Worm (Caenorhabditis elegans) whole organism, midembryonic: Measurements from ENCODE around the gene oac-6.

Source experiments
- T22C8.4 ChIP-seq: fragments of 200-800 bp; sonication (Bioruptor generic); IDR thresholded peaks from 2 replicates; pipeline ENCODE4 v1.3.6; 2022; ENCODE audit warnings: missing genetic modification characterization, missing compliant biosample characterization
- cog-1 ChIP-seq: sonication (generic microtip); optimal IDR thresholded peaks from 2 replicates; lab custom pipeline; 2016; ENCODE audit warnings: missing genetic modification characterization, missing compliant biosample characterization
- flt-1 ChIP-seq: fragments of 200-800 bp; sonication (Bioruptor generic); IDR thresholded peaks from 2 replicates; pipeline ENCODE4 v1.3.6; 2022; ENCODE audit warnings: missing genetic modification characterization, missing compliant biosample characterization
- klf-2 ChIP-seq: fragments of 200-800 bp; sonication (Bioruptor generic); conservative IDR thresholded peaks from 2 replicates; pipeline ENCODE4 v1.3.6; 2022; ENCODE audit warnings: missing genetic modification reagents, missing genetic modification characterization, missing compliant biosample characterization
- med-1 ChIP-seq: sonication (generic microtip); optimal IDR thresholded peaks from 2 replicates; lab custom pipeline; 2017; ENCODE audit warnings: missing genetic modification characterization, mild to moderate bottlenecking, missing compliant biosample characterization, antibody characterized with exemption, missing genetic modification reagents; ENCODE audit not compliant: insufficient read depth
- ref-1 ChIP-seq: fragments of 200-800 bp; sonication (Bioruptor generic); conservative IDR thresholded peaks from 2 replicates; pipeline ENCODE4 v1.3.6; 2022; ENCODE audit warnings: missing genetic modification reagents, missing genetic modification characterization, missing compliant biosample characterization
- tab-1 ChIP-seq: fragments of 200-800 bp; sonication (Bioruptor generic); IDR thresholded peaks from 2 replicates; pipeline ENCODE4 v1.3.6; 2022; ENCODE audit warnings: missing genetic modification characterization, missing compliant biosample characterization
- ztf-23 ChIP-seq: fragments of 200-800 bp; sonication (Bioruptor generic); IDR thresholded peaks from 2 replicates; pipeline ENCODE4 v1.3.6; 2022; ENCODE audit warnings: missing genetic modification reagents, missing genetic modification characterization, missing compliant biosample characterization
- ztf-29 ChIP-seq: fragments of 200-800 bp; sonication (Bioruptor generic); IDR thresholded peaks from 2 replicates; pipeline ENCODE4 v1.3.6; 2022; ENCODE audit warnings: missing genetic modification reagents, missing genetic modification characterization, missing compliant biosample characterization

DNA sequence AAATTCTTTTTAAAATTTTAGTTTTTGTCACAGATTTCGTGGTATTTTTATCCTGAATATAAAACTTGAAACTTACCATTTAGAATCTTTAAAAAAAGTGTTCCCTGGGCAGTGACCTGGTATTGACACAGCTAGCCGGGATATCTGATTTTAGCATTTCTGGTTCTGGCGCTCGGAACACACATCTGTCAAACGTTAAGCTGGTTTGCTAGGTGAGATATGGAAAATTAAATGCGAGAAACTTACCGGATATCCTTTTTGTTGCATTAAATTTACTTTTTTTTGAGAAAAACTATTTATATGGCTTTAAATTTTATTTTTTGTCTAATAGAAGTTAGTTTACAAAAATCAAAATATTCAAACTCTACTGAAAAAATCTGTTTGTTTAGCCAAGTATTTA, 16.7 kb upstream of the oac-6 start, which contains the start of gene F28G4.4:
- TF ChIP-seq tab-1 (GFP tag; lab: Robert Waterston, UW) (no peak), flt-1 (no peak), klf-2 (GFP tag; lab: Robert Waterston, UW) (no peak), ref-1 (no peak), T22C8.4 (GFP tag; lab: Robert Waterston, UW) (no peak), ztf-29 (no peak), cog-1 (tag; lab: Kevin White, UChicago) (no peak), ztf-23 (GFP tag; lab: Robert Waterston, UW) (no peak), med-1 (GFP tag; lab: Kevin White, UChicago) (no peak)
